Fruit fly (Drosophila melanogaster) whole organism, embryonic: ENCODE results near the gene Kr-h1.

Experiments
- CG11093 ChIP-seq: fragments of 200-800 bp; sonication (Bioruptor generic); IDR thresholded peaks from 3 replicates; pipeline ENCODE4 v1.3.6; 2022; ENCODE audit warnings: missing biosample characterization, missing genetic modification characterization
- CG11504 ChIP-seq: fragments of 200-800 bp; sonication (Bioruptor generic); optimal IDR thresholded peaks from 3 replicates; lab custom pipeline; 2019; ENCODE audit warnings: missing biosample characterization, mild to moderate bottlenecking, missing genetic modification characterization, moderate library complexity
- CG11696 ChIP-seq: fragments of 200-800 bp; sonication (Bioruptor generic); IDR thresholded peaks from 2 replicates; pipeline ENCODE4 v1.3.6; 2022; ENCODE audit warnings: missing biosample characterization, missing genetic modification characterization
- CG12071 ChIP-seq: fragments of 200-800 bp; sonication (Bioruptor generic); optimal IDR thresholded peaks from 3 replicates; lab custom pipeline; 2018; ENCODE audit warnings: missing biosample characterization, mild to moderate bottlenecking, missing genetic modification characterization
- CG12104 ChIP-seq: fragments of 200-800 bp; sonication (Bioruptor generic); optimal IDR thresholded peaks from 3 replicates; lab custom pipeline; 2016; ENCODE audit warnings: missing biosample characterization, missing genetic modification characterization
- CG12219 ChIP-seq: fragments of 200-800 bp; sonication (Bioruptor generic); optimal IDR thresholded peaks from 3 replicates; lab custom pipeline; 2018; ENCODE audit warnings: missing biosample characterization, mild to moderate bottlenecking, missing genetic modification characterization
- CG12236 ChIP-seq: fragments of 200-800 bp; sonication (Bioruptor generic); optimal IDR thresholded peaks from 2 replicates; lab custom pipeline; 2016; ENCODE audit warnings: missing biosample characterization, missing genetic modification characterization
- CG14050 ChIP-seq: fragments of 200-800 bp; sonication (Bioruptor generic); IDR thresholded peaks from 3 replicates; pipeline ENCODE4 v1.3.6; 2022; ENCODE audit warnings: missing biosample characterization, missing genetic modification characterization
- CG14667 ChIP-seq: fragments of 200-800 bp; sonication (Bioruptor generic); IDR thresholded peaks from 2 replicates; pipeline ENCODE4 v1.3.6; 2022; ENCODE audit warnings: missing biosample characterization, missing genetic modification characterization
- CG17361 ChIP-seq: fragments of 200-800 bp; sonication (Bioruptor generic); IDR thresholded peaks from 3 replicates; pipeline ENCODE4 v1.3.6; 2022; ENCODE audit warnings: missing biosample characterization, missing genetic modification characterization
- CG18011 ChIP-seq: fragments of 200-800 bp; sonication (Bioruptor generic); optimal IDR thresholded peaks from 2 replicates; lab custom pipeline; 2017; ENCODE audit warnings: missing biosample characterization, missing genetic modification characterization, mild to moderate bottlenecking, moderate library complexity, missing genotype
- CG2129 ChIP-seq: fragments of 200-800 bp; sonication (Bioruptor generic); IDR thresholded peaks from 2 replicates; pipeline ENCODE4 v1.3.6; 2022; ENCODE audit warnings: missing biosample characterization, missing genetic modification characterization; ENCODE audit not compliant: partially characterized antibody
- CG2199 ChIP-seq: fragments of 200-800 bp; sonication (Bioruptor generic); IDR thresholded peaks from 3 replicates; pipeline ENCODE4 v1.3.6; 2022; ENCODE audit warnings: missing biosample characterization, missing genetic modification characterization
- CG2712 ChIP-seq: fragments of 200-800 bp; optimal IDR thresholded peaks from 3 replicates; lab custom pipeline; 2019; ENCODE audit warnings: missing biosample characterization, mild to moderate bottlenecking, missing genetic modification characterization, moderate library complexity
- CG4820 ChIP-seq: fragments of 200-800 bp; sonication (Bioruptor generic); optimal IDR thresholded peaks from 3 replicates; lab custom pipeline; 2016; ENCODE audit warnings: missing biosample characterization, missing genetic modification characterization
- CG5953 ChIP-seq: fragments of 200-800 bp; sonication (Bioruptor generic); IDR thresholded peaks from 2 replicates; pipeline ENCODE4 v1.3.6; 2022; ENCODE audit warnings: missing biosample characterization, missing genetic modification characterization
- CG6683 ChIP-seq: fragments of 200-800 bp; sonication (Bioruptor generic); optimal IDR thresholded peaks from 2 replicates; lab custom pipeline; 2017; ENCODE audit warnings: missing biosample characterization, mild to moderate bottlenecking, missing genetic modification characterization, missing genetic modification reagents
- CG7372 ChIP-seq: fragments of 200-800 bp; sonication (Bioruptor generic); IDR thresholded peaks from 2 replicates; pipeline ENCODE4 v1.3.6; 2022; ENCODE audit warnings: missing biosample characterization, missing genetic modification characterization
- CG7928 ChIP-seq: fragments of 200-800 bp; sonication (Bioruptor generic); optimal IDR thresholded peaks from 2 replicates; lab custom pipeline; 2017; ENCODE audit warnings: missing biosample characterization, mild to moderate bottlenecking, missing genetic modification characterization
- CG8290 ChIP-seq, 3 experiments: fragments of 200-800 bp; sonication (Bioruptor generic); optimal IDR thresholded peaks; 2 replicates each; lab custom pipeline; 2016 to 2019; ENCODE audit warnings: missing biosample characterization in 3 of 3, missing genetic modification characterization in 3 of 3, mild to moderate bottlenecking in 2 of 3, moderate library complexity in 1 of 3
- CG8359 ChIP-seq: fragments of 200-800 bp; sonication (Bioruptor generic); optimal IDR thresholded peaks from 2 replicates; lab custom pipeline; 2017; ENCODE audit warnings: missing biosample characterization, mild to moderate bottlenecking, missing genetic modification characterization, borderline replicate concordance
- CG9797 ChIP-seq: fragments of 200-800 bp; sonication (Bioruptor generic); optimal IDR thresholded peaks from 3 replicates; lab custom pipeline; 2018; ENCODE audit warnings: missing biosample characterization, mild to moderate bottlenecking, missing genetic modification characterization
- CHES-1-like ChIP-seq: fragments of 200-800 bp; sonication (Bioruptor generic); optimal IDR thresholded peaks from 2 replicates; lab custom pipeline; 2016; ENCODE audit warnings: missing biosample characterization, missing genetic modification characterization
- CTCF ChIP-seq: fragments of 200-800 bp; sonication (Bioruptor generic); optimal IDR thresholded peaks from 2 replicates; lab custom pipeline; 2017; ENCODE audit warnings: missing biosample characterization, mild to moderate bottlenecking, missing genetic modification characterization, moderate library complexity
- Dp ChIP-seq: fragments of 200-800 bp; sonication (Bioruptor generic); optimal IDR thresholded peaks from 2 replicates; lab custom pipeline; 2018; ENCODE audit warnings: missing biosample characterization, mild to moderate bottlenecking, missing genetic modification characterization, moderate library complexity
- E2f1 ChIP-seq: fragments of 200-800 bp; sonication (Bioruptor generic); IDR thresholded peaks from 2 replicates; pipeline ENCODE4 v1.3.6; 2022; ENCODE audit warnings: missing biosample characterization, missing genetic modification characterization
- GATAe ChIP-seq: fragments of 200-800 bp; sonication (Bioruptor generic); conservative IDR thresholded peaks from 2 replicates; pipeline ENCODE4 v1.3.6; 2022; ENCODE audit warnings: missing biosample characterization, missing genetic modification characterization
- Hr39 ChIP-seq: fragments of >200 bp; optimal IDR thresholded peaks from 2 replicates; lab custom pipeline; 2017
- MBD-R2 ChIP-seq: fragments of 200-800 bp; sonication (Bioruptor generic); IDR thresholded peaks from 2 replicates; pipeline ENCODE4 v1.3.6; 2022; ENCODE audit warnings: missing biosample characterization, missing genetic modification characterization
- Mes4 ChIP-seq: fragments of 200-800 bp; sonication (Bioruptor generic); optimal IDR thresholded peaks from 2 replicates; lab custom pipeline; 2016; ENCODE audit warnings: missing biosample characterization, missing genetic modification characterization
- NK7.1 ChIP-seq: fragments of 200-800 bp; sonication (Bioruptor generic); optimal IDR thresholded peaks from 3 replicates; lab custom pipeline; 2016; ENCODE audit warnings: missing biosample characterization, missing genetic modification characterization
- Poxn ChIP-seq: fragments of 200-800 bp; sonication (Bioruptor generic); IDR thresholded peaks from 2 replicates; pipeline ENCODE4 v1.3.6; 2022; ENCODE audit warnings: missing biosample characterization, missing genetic modification characterization
- Stat92E ChIP-seq, 3 experiments: fragments of >200 bp in 2 of 3; fragments of 200-800 bp in 1 of 3; sonication (Bioruptor generic) in 1 of 3; optimal IDR thresholded peaks; 2 replicates each; lab custom pipeline; 2017 to 2019; ENCODE audit warnings: missing biosample characterization in 3 of 3, missing genetic modification characterization in 3 of 3, mild to moderate bottlenecking in 1 of 3, moderate library complexity in 1 of 3
- abd-A ChIP-seq: fragments of 200-800 bp; sonication (Bioruptor generic); optimal IDR thresholded peaks from 3 replicates; lab custom pipeline; 2019; ENCODE audit warnings: missing biosample characterization, mild to moderate bottlenecking, missing genetic modification characterization, moderate library complexity
- bcd ChIP-seq: fragments of 200-800 bp; sonication (Bioruptor generic); optimal IDR thresholded peaks from 2 replicates; lab custom pipeline; 2017; ENCODE audit warnings: missing biosample characterization, mild to moderate bottlenecking, missing genetic modification characterization
- br ChIP-seq: fragments of >200 bp; optimal IDR thresholded peaks from 2 replicates; lab custom pipeline; 2017
- cg ChIP-seq: fragments of 200-800 bp; sonication (Bioruptor generic); optimal IDR thresholded peaks from 3 replicates; lab custom pipeline; 2019; ENCODE audit warnings: missing biosample characterization, mild to moderate bottlenecking, missing genetic modification characterization, moderate library complexity
- crc ChIP-seq: fragments of 200-800 bp; sonication (Bioruptor generic); optimal IDR thresholded peaks from 2 replicates; lab custom pipeline; 2016; ENCODE audit warnings: missing biosample characterization, missing genetic modification characterization
- gro ChIP-seq: fragments of 200-800 bp; sonication (Bioruptor generic); optimal IDR thresholded peaks from 2 replicates; lab custom pipeline; 2016; ENCODE audit warnings: missing biosample characterization, missing genetic modification characterization
- ind ChIP-seq: fragments of 200-800 bp; sonication (Bioruptor generic); optimal IDR thresholded peaks from 3 replicates; lab custom pipeline; 2016; ENCODE audit warnings: missing biosample characterization, missing genetic modification characterization
- kah ChIP-seq: fragments of 200-800 bp; sonication (Bioruptor generic); optimal IDR thresholded peaks from 2 replicates; lab custom pipeline; 2018; ENCODE audit warnings: missing biosample characterization, mild to moderate bottlenecking, missing genetic modification characterization
- nerfin-1 ChIP-seq: fragments of 200-800 bp; sonication (Bioruptor generic); optimal IDR thresholded peaks from 3 replicates; lab custom pipeline; 2019; ENCODE audit warnings: missing biosample characterization, mild to moderate bottlenecking, missing genetic modification characterization, moderate library complexity
- phol ChIP-seq: fragments of 200-800 bp; sonication (Bioruptor generic); optimal IDR thresholded peaks from 3 replicates; lab custom pipeline; 2018; ENCODE audit warnings: missing biosample characterization, mild to moderate bottlenecking, missing genetic modification characterization, moderate library complexity
- repo ChIP-seq: fragments of 200-800 bp; sonication (Bioruptor generic); optimal IDR thresholded peaks from 2 replicates; lab custom pipeline; 2016; ENCODE audit warnings: missing biosample characterization, missing genetic modification characterization
- sna ChIP-seq: fragments of 200-800 bp; sonication (Bioruptor generic); IDR thresholded peaks from 2 replicates; pipeline ENCODE4 v1.3.6; 2022; ENCODE audit warnings: missing biosample characterization, missing genetic modification characterization; ENCODE audit not compliant: partially characterized antibody
- so ChIP-seq: fragments of 200-800 bp; sonication (Bioruptor generic); IDR thresholded peaks from 3 replicates; pipeline ENCODE4 v1.3.6; 2022; ENCODE audit warnings: missing biosample characterization, missing genetic modification characterization
- sqz ChIP-seq: fragments of 200-800 bp; sonication (Bioruptor generic); optimal IDR thresholded peaks from 3 replicates; lab custom pipeline; 2018; ENCODE audit warnings: missing biosample characterization, mild to moderate bottlenecking, missing genetic modification characterization
- sr ChIP-seq: fragments of 200-800 bp; sonication (Bioruptor generic); IDR thresholded peaks from 3 replicates; pipeline ENCODE4 v1.3.6; 2022; ENCODE audit warnings: missing biosample characterization, missing genetic modification characterization
- unpg ChIP-seq: fragments of 200-800 bp; sonication (Bioruptor generic); optimal IDR thresholded peaks from 3 replicates; lab custom pipeline; 2018; ENCODE audit warnings: missing biosample characterization, mild to moderate bottlenecking, missing genetic modification characterization, moderate library complexity
- wdn ChIP-seq: fragments of 200-800 bp; sonication (Bioruptor generic); IDR thresholded peaks from 2 replicates; pipeline ENCODE4 v1.3.6; 2022; ENCODE audit warnings: missing biosample characterization, missing genetic modification characterization
- yki ChIP-seq: fragments of >200 bp; optimal IDR thresholded peaks from 3 replicates; lab custom pipeline; 2018
- zfh1 ChIP-seq: fragments of 200-800 bp; sonication (Bioruptor generic); IDR thresholded peaks from 3 replicates; pipeline ENCODE4 v1.3.6; 2022; ENCODE audit warnings: missing biosample characterization, missing genetic modification characterization

The Kr-h1 gene

dm6 chr2L:6047528-6048160, 34.8 kb upstream of the Kr-h1 start, which contains the start of gene IPIP (continued):
- TF ChIP-seq CG7372 (GFP tag; lab: Robert Waterston, UW) = peak; percentile 42; the same call in 1 of the 2 replicates
- TF ChIP-seq CG14667 (GFP tag; lab: Robert Waterston, UW) = peak; percentile 18; the same call in 1 of the 2 replicates
- 0 out of 3 replicates have a peak, but pooled peaks have one; percentile 3 for TF ChIP-seq sr
- no peak for TF ChIP-seq CG11093
- no peak for TF ChIP-seq GATAe (GFP tag; lab: Robert Waterston, UW)
- peak; percentile 93 for TF ChIP-seq MBD-R2
- no peak for TF ChIP-seq CG11504 (tag; lab: Kevin White, UChicago)
- no peak for TF ChIP-seq CG4820
- TF ChIP-seq yki (lab: Kevin White, UChicago) = no peak
- no peak for TF ChIP-seq CG12219 (GFP tag; lab: Kevin White, UChicago)
- TF ChIP-seq NK7.1 (GFP tag; lab: Kevin White, UChicago) = no peak
- no peak for TF ChIP-seq CHES-1-like (GFP tag; lab: Kevin White, UChicago)
- TF ChIP-seq phol = peak; percentile 39
- peak; percentile 41 for TF ChIP-seq CG2129 (GFP tag; lab: Robert Waterston, UW)
- TF ChIP-seq crc = no peak
- TF ChIP-seq CG2199 (GFP tag; lab: Robert Waterston, UW) = peak; percentile 56; the same call in 1 of the 3 replicates
- TF ChIP-seq CG9797 (GFP tag; lab: Kevin White, UChicago) = peak; percentile 57
- TF ChIP-seq CTCF (GFP tag; lab: Kevin White, UChicago) = peak; percentile 13
- TF ChIP-seq Mes4 (GFP tag; lab: Kevin White, UChicago) = no peak
- peak; percentile 54; the same call in 2 of the 3 replicates for TF ChIP-seq zfh1
- TF ChIP-seq abd-A = no peak
- no peak for TF ChIP-seq repo (GFP tag; lab: Kevin White, UChicago)
- peak; percentile 28 for TF ChIP-seq Dp
- no peak for TF ChIP-seq CG18011 (GFP tag; lab: Kevin White, UChicago)
- no peak for TF ChIP-seq sqz
- peak; percentile 46 for TF ChIP-seq CG2712 (tag; lab: Kevin White, UChicago)
- TF ChIP-seq CG12104 (GFP tag; lab: Kevin White, UChicago) = no peak
- no peak for TF ChIP-seq CG6683 (GFP tag; lab: Kevin White, UChicago)
- TF ChIP-seq unpg = no peak
- TF ChIP-seq Stat92E (GFP tag; optimal IDR thresholded peaks at IDR 0.05; lab: Kevin White, UChicago) = no peak
- peak; percentile 16 for TF ChIP-seq bcd (GFP tag; lab: Kevin White, UChicago)
- TF ChIP-seq CG7928 (GFP tag; lab: Kevin White, UChicago) = no peak
- no peak for TF ChIP-seq CG12071 (GFP tag; lab: Kevin White, UChicago)
- TF ChIP-seq kah (GFP tag; lab: Kevin White, UChicago) = no peak
- TF ChIP-seq CG12236 = no peak
- 0 out of 2 replicates have a peak, but pooled peaks have one; percentile 7 for TF ChIP-seq E2f1 (GFP tag; lab: Robert Waterston, UW)

dm6 chr2L:6048542-6048941, 33.9 kb upstream of the Kr-h1 start, which contains the start of the genes CG34179 and slmo:
TSS of gene CG34179 (minus strand) at chr2L:6048706.
TSS of gene slmo (minus strand) at chr2L:6048706.
- TF ChIP-seq CG14050 (GFP tag; lab: Robert Waterston, UW) (no peak), CG12104 (GFP tag; lab: Kevin White, UChicago) (no peak), wdn (no peak), cg (GFP tag; lab: Kevin White, UChicago) (no peak), CG8290 (GFP tag; optimal IDR thresholded peaks at IDR 0.05; lab: Kevin White, UChicago) (no peak), CG8290 (tag; optimal IDR thresholded peaks at IDR 0.05; lab: Kevin White, UChicago) (no peak), CG8359 (no peak), CG17361 (no peak), CG11696 (GFP tag; lab: Robert Waterston, UW) (no peak), so (GFP tag; lab: Robert Waterston, UW) (0 out of 3 replicates have a peak, but pooled peaks have one; percentile 8), CG5953 (GFP tag; lab: Robert Waterston, UW) (no peak), br (lab: Kevin White, UChicago) (no peak), Dp (peak; percentile 37), sna (GFP tag; lab: Robert Waterston, UW) (peak; percentile 40; the same call in 1 of the 2 replicates), gro (no peak), Poxn (GFP tag; lab: Robert Waterston, UW) (no peak), ind (GFP tag; lab: Kevin White, UChicago) (no peak), nerfin-1 (tag; lab: Kevin White, UChicago) (peak; percentile 28), Hr39 (lab: Kevin White, UChicago) (no peak)
